Worm (Caenorhabditis elegans) whole organism, mixed stage, embryonic: ENCODE measurements around the gene srw-42.

ENCODE experiments used
- ceh-39 ChIP-seq: fragments of 150-350 bp; optimal IDR thresholded peaks from 2 replicates; lab custom pipeline; 2014; ENCODE audit warnings: missing biosample characterization, missing genetic modification characterization
- mab-5 ChIP-seq: fragments of 150-350 bp; optimal IDR thresholded peaks from 2 replicates; lab custom pipeline; 2014; ENCODE audit warnings: missing biosample characterization, missing genetic modification characterization
- mep-1 ChIP-seq: fragments of 150-350 bp; optimal IDR thresholded peaks from 2 replicates; lab custom pipeline; 2017; ENCODE audit warnings: missing biosample characterization, missing genetic modification reagents, missing genetic modification characterization, inconsistent platforms
- nhr-237 ChIP-seq: fragments of 150-350 bp; optimal IDR thresholded peaks from 2 replicates; lab custom pipeline; 2014; ENCODE audit warnings: missing biosample characterization, missing genetic modification characterization
- nhr-28 ChIP-seq: fragments of 150-350 bp; optimal IDR thresholded peaks from 2 replicates; lab custom pipeline; 2014; ENCODE audit warnings: missing biosample characterization, missing genetic modification characterization
- pha-4 ChIP-seq: fragments of 150-350 bp; optimal IDR thresholded peaks from 2 replicates; lab custom pipeline; 2018; ENCODE audit warnings: missing biosample characterization, missing genetic modification reagents, missing genetic modification characterization
- snpc-4 ChIP-seq: fragments of 150-350 bp; optimal IDR thresholded peaks from 2 replicates; lab custom pipeline; 2014; ENCODE audit warnings: missing biosample characterization, missing genetic modification characterization
- sptf-1 ChIP-seq: sonication (generic microtip); optimal IDR thresholded peaks from 2 replicates; lab custom pipeline; 2017; ENCODE audit warnings: mild to moderate bottlenecking, missing genetic modification characterization, moderate library complexity, missing compliant biosample characterization
- unc-62 ChIP-seq: fragments of 150-350 bp; optimal IDR thresholded peaks from 2 replicates; lab custom pipeline; 2014; ENCODE audit warnings: missing biosample characterization, missing genetic modification reagents, missing genetic modification characterization
- ztf-11 ChIP-seq: fragments of 150-350 bp; optimal IDR thresholded peaks from 2 replicates; lab custom pipeline; 2014; ENCODE audit warnings: missing biosample characterization, missing genetic modification characterization

DNA sequence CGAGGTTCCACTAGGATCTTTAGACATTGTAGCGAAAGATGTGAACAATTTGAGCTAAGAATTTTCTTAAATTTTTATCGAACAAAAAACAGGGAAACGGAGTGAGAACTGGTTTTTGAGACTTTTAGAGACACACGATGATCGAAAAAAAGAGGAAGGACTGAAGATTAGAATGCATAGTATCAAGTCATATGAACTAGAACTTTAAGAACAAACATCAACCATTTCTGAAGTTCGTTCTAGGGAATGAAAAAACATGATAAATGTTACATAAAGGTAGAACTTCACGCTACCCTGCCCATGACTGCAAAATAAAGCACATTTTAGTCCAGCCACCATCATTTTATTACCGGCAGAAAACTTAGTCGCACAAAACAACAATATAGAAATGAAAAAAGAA, 47.3 kb downstream of the srw-42 start, which contains the start of gene W06G6.9:
- TF ChIP-seq ztf-11, result no peak
- TF ChIP-seq mab-5 (tag; lab: Kevin White, UChicago), result no peak
- no peak for TF ChIP-seq ceh-39 (tag; lab: Kevin White, UChicago)
- no peak for TF ChIP-seq mep-1 (tag; lab: Kevin White, UChicago)
- TF ChIP-seq unc-62 (GFP tag; lab: Kevin White, UChicago), result no peak
- TF ChIP-seq snpc-4 (tag; lab: Kevin White, UChicago), result no peak
- TF ChIP-seq nhr-28 (tag; lab: Kevin White, UChicago), result no peak
- TF ChIP-seq sptf-1, result no peak
- TF ChIP-seq nhr-237 (tag; lab: Kevin White, UChicago), result no peak
- TF ChIP-seq pha-4 (tag; lab: Kevin White, UChicago), result no peak
